Worm (Caenorhabditis elegans) whole organism, L1 larva: ENCODE measurements around the gene Y47D3A.20.

Experiments
- Y116A8C.19 ChIP-seq: sonication (generic microtip); optimal IDR thresholded peaks from 2 replicates; lab custom pipeline; 2016; ENCODE audit warnings: missing compliant biosample characterization, missing genetic modification characterization, borderline replicate concordance
- ama-1 ChIP-seq: fragments of 150-350 bp; optimal IDR thresholded peaks from 2 replicates; lab custom pipeline; 2014
- ces-1 ChIP-seq: fragments of 150-350 bp; optimal IDR thresholded peaks from 2 replicates; lab custom pipeline; 2014; ENCODE audit warnings: missing biosample characterization, missing genetic modification reagents, missing genetic modification characterization
- elt-3 ChIP-seq, 6 experiments: fragments of 150-350 bp in 1 of 6; sonication (generic microtip); optimal IDR thresholded peaks; 2 replicates each; lab custom pipeline; 2017 to 2018; ENCODE audit warnings: missing biosample characterization in 6 of 6, missing genetic modification characterization in 6 of 6, inconsistent platforms in 1 of 6
- fos-1 ChIP-seq: fragments of 150-350 bp; optimal IDR thresholded peaks from 2 replicates; lab custom pipeline; 2014; ENCODE audit warnings: missing biosample characterization, missing genetic modification characterization
- grh-1 ChIP-seq: fragments of 200-800 bp; sonication (Bioruptor generic); IDR thresholded peaks from 2 replicates; pipeline ENCODE4 v1.3.6; 2022; ENCODE audit warnings: missing genetic modification reagents, missing genetic modification characterization, missing compliant biosample characterization
- mdl-1 ChIP-seq, 2 experiments: fragments of 150-350 bp; optimal IDR thresholded peaks; 2 replicates each; lab custom pipeline; 2014 to 2017; ENCODE audit warnings: missing biosample characterization in 2 of 2, missing genetic modification characterization in 2 of 2, inconsistent platforms in 1 of 2
- snpc-4 ChIP-seq: fragments of 150-350 bp; optimal IDR thresholded peaks from 2 replicates; lab custom pipeline; 2014; ENCODE audit warnings: missing biosample characterization, missing genetic modification characterization
- unc-62 ChIP-seq: fragments of 150-350 bp; optimal IDR thresholded peaks from 2 replicates; lab custom pipeline; 2014; ENCODE audit warnings: missing biosample characterization, missing genetic modification reagents, missing genetic modification characterization
- unc-86 ChIP-seq: sonication (generic microtip); optimal IDR thresholded peaks from 2 replicates; lab custom pipeline; 2016; ENCODE audit warnings: missing genetic modification characterization, missing compliant biosample characterization

ce11 chrIII:11231408-11231807, 43.5 kb upstream of the Y47D3A.20 start:
- no peak for TF ChIP-seq grh-1 (GFP tag; lab: Robert Waterston, UW)
- TF ChIP-seq elt-3 (tag; optimal IDR thresholded peaks at IDR 0.05; lab: Kevin White, UChicago) = no peak
- TF ChIP-seq unc-86 (tag; lab: Kevin White, UChicago) = no peak
- no peak for TF ChIP-seq fos-1 (tag; lab: Kevin White, UChicago)
- TF ChIP-seq ama-1 (lab: Kevin White, UChicago) = no peak
- TF ChIP-seq unc-62 (GFP tag; lab: Kevin White, UChicago) = no peak
- TF ChIP-seq ces-1 (GFP tag; lab: Kevin White, UChicago) = no peak
- TF ChIP-seq Y116A8C.19 (tag; lab: Kevin White, UChicago) = no peak
- no peak for TF ChIP-seq snpc-4
- TF ChIP-seq mdl-1 (tag; optimal IDR thresholded peaks at IDR 0.05; lab: Kevin White, UChicago) = no peak
